Fruit fly (Drosophila melanogaster): Measurements from ENCODE around the gene CG10055.
A peak's percentile ranks its signal among the peaks of the same experiment; 100 is the strongest.

DNA sequence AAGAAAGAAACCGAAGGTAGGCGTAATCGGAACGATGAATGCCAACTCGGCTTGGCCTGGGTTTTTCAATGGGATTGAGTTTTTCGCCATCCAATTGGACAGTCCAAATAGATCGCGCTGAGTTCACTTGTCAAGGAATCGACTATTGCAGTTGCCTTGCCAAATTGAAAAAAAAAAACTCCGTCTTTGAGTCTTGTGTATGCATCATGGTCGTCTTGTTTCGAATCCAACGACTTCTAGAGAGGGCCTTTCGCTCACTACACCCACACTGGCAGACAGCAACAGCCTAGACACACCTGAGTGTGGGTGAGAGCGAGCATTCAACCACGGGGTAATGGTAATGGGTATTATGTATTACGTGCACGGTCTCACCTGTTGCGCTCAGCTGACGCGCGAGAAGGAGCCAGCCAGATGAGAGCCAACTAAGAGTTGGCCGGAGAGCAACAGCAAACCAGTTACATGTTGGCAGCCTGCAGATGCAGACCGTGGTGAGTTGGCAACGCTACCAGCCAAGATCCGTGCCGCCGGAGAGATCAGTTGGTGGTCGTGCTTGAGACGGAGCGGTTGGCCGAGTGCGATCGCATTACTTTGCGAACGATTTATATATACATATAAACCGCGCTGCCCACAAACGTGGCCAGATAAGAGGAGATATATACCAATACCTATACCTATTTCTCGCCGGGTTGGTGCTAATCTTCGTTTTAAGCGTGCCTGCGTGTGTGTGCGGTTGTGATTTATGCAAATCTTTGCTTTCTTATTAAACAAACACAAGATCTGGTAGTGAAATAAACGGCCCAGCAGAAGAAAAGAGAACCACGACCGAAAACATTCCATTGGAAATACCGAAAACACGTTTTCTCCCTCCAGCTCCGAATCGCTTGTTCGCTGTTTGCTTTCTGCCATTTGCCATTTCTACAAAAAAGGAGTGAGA, 23.9 kb downstream of the CG10055 start, which contains the start of gene sas:
- TF ChIP-seq CG8159 (tag; optimal IDR thresholded peaks at IDR 0.05) (no peak), rn (GFP tag; IDR thresholded peaks at IDR 0.05) (no peak), CG13204 (GFP tag; optimal IDR thresholded peaks at IDR 0.05) (peak; percentile 14), CG4496 (GFP tag; IDR thresholded peaks at IDR 0.05) (peak; percentile 45; the same call in 2 of the 3 replicates), Pif1A (GFP tag; optimal IDR thresholded peaks at IDR 0.05) (no peak), Pif1B (GFP tag; optimal IDR thresholded peaks at IDR 0.05) (peak; percentile 28), CG17806 (tag; optimal IDR thresholded peaks at IDR 0.05) (no peak), CG32121 (GFP tag; IDR thresholded peaks at IDR 0.05) (no peak), Ets98B (GFP tag; IDR thresholded peaks at IDR 0.05) (peak; percentile 17; the same call in 1 of the 2 replicates), EcR (GFP tag; optimal IDR thresholded peaks at IDR 0.05) (peak; percentile 97), CG15710 (tag; optimal IDR thresholded peaks at IDR 0.05) (no peak), D1 (tag; optimal IDR thresholded peaks at IDR 0.05) (no peak), fd96Ca (GFP tag; IDR thresholded peaks at IDR 0.05) (no peak), CG10348 (GFP tag; IDR thresholded peaks at IDR 0.05) (no peak)

Measured in whole organism, pupa.